Fruit fly (Drosophila melanogaster): ENCODE data around the gene Atg16.
A peak's percentile ranks its signal among the peaks of the same experiment; 100 is the strongest.

The Atg16 gene

dm6 chr3R:29798966-29799680, 35.8 kb downstream of the Atg16 start, which contains the start of the genes Rnb and Drice (continued):
- TF ChIP-seq knrl (GFP tag; IDR thresholded peaks at IDR 0.05; ENCODE audit: partially characterized antibody): peak; percentile 66
- no peak for TF ChIP-seq lov (optimal IDR thresholded peaks at IDR 0.05)
- TF ChIP-seq lov (GFP tag; IDR thresholded peaks at IDR 0.05): no peak
- TF ChIP-seq CG6689 (GFP tag; IDR thresholded peaks at IDR 0.05): no peak
- TF ChIP-seq psq (GFP tag; optimal IDR thresholded peaks at IDR 0.05): no peak
- TF ChIP-seq CG3838 (GFP tag; optimal IDR thresholded peaks at IDR 0.05): no peak
- TF ChIP-seq CG9876 (GFP tag; optimal IDR thresholded peaks at IDR 0.05): no peak
- TF ChIP-seq Gug (GFP tag; IDR thresholded peaks at IDR 0.05): no peak; the same call in 3 of the 4 replicates
- peak; percentile 57 for TF ChIP-seq slbo (GFP tag; IDR thresholded peaks at IDR 0.05)
- no peak for TF ChIP-seq HmgD (GFP tag; optimal IDR thresholded peaks at IDR 0.05)
- TF ChIP-seq inv (GFP tag; IDR thresholded peaks at IDR 0.05; ENCODE audit: partially characterized antibody): peak; percentile 60
- peak; percentile 48 for TF ChIP-seq lilli (GFP tag; optimal IDR thresholded peaks at IDR 0.05)
- TF ChIP-seq CG30431 (GFP tag; optimal IDR thresholded peaks at IDR 0.05): no peak
- no peak for TF ChIP-seq NC2α (GFP tag; optimal IDR thresholded peaks at IDR 0.05)
- TF ChIP-seq bbx (GFP tag; IDR thresholded peaks at IDR 0.05; ENCODE audit: partially characterized antibody): peak; percentile 47; the same call in 1 of the 2 replicates
- TF ChIP-seq Lpt (GFP tag; optimal IDR thresholded peaks at IDR 0.05): no peak
- TF ChIP-seq CG7963 (GFP tag; IDR thresholded peaks at IDR 0.05; ENCODE audit: partially characterized antibody): 0 out of 3 replicates have a peak, but pooled peaks have one; percentile 45
- no peak for TF ChIP-seq Blimp-1 (GFP tag; optimal IDR thresholded peaks at IDR 0.05)
- TF ChIP-seq CG6272 (GFP tag; IDR thresholded peaks at IDR 0.05): 0 out of 2 replicates have a peak, but pooled peaks have one; percentile 13
- TF ChIP-seq CG2712 (tag; optimal IDR thresholded peaks at IDR 0.05): peak; percentile 66
- TF ChIP-seq Six4 (GFP tag; optimal IDR thresholded peaks at IDR 0.05): no peak
- 0 out of 3 replicates have a peak, but pooled peaks have one; percentile 16 for TF ChIP-seq Optix (GFP tag; IDR thresholded peaks at IDR 0.05)
- no peak for TF ChIP-seq Dip3 (GFP tag; optimal IDR thresholded peaks at IDR 0.05)
- TF ChIP-seq CG8281 (tag; optimal IDR thresholded peaks at IDR 0.05): peak; percentile 40
- TF ChIP-seq CG42726 (GFP tag; IDR thresholded peaks at IDR 0.05; ENCODE audit: partially characterized antibody): no peak
- peak; percentile 78 for TF ChIP-seq CG10979 (tag; optimal IDR thresholded peaks at IDR 0.05)
- no peak for TF ChIP-seq B-H1 (GFP tag; IDR thresholded peaks at IDR 0.05)
- TF ChIP-seq hth (optimal IDR thresholded peaks at IDR 0.05): no peak
- TF ChIP-seq Dad (GFP tag; optimal IDR thresholded peaks at IDR 0.05): no peak
- peak; percentile 39 for TF ChIP-seq CG1602 (GFP tag; optimal IDR thresholded peaks at IDR 0.05)
- peak; percentile 72 for TF ChIP-seq Doc3 (GFP tag; IDR thresholded peaks at IDR 0.05; ENCODE audit: partially characterized antibody)
- peak; percentile 18 for TF ChIP-seq bab2 (GFP tag; optimal IDR thresholded peaks at IDR 0.05)
- peak; percentile 53; the same call in 2 of the 3 replicates for TF ChIP-seq dysf (GFP tag; IDR thresholded peaks at IDR 0.05)
- TF ChIP-seq H2.0 (GFP tag; IDR thresholded peaks at IDR 0.05): peak; percentile 38; the same call in 1 of the 2 replicates
- TF ChIP-seq CG4328 (GFP tag; optimal IDR thresholded peaks at IDR 0.05): peak; percentile 52
- TF ChIP-seq tap (tag; optimal IDR thresholded peaks at IDR 0.05): no peak
- no peak for TF ChIP-seq CG11504 (tag; optimal IDR thresholded peaks at IDR 0.05)
- no peak for TF ChIP-seq Sox102F (GFP tag; optimal IDR thresholded peaks at IDR 0.05)
- no peak for TF ChIP-seq B-H2 (GFP tag; optimal IDR thresholded peaks at IDR 0.05)
- TF ChIP-seq CG7839 (tag; optimal IDR thresholded peaks at IDR 0.05): no peak
- TF ChIP-seq CG7786 (GFP tag; optimal IDR thresholded peaks at IDR 0.05): no peak
- TF ChIP-seq Doc2 (GFP tag; IDR thresholded peaks at IDR 0.05): no peak
- TF ChIP-seq CG17802 (tag; optimal IDR thresholded peaks at IDR 0.05): peak; percentile 95
- TF ChIP-seq gfzf (GFP tag; optimal IDR thresholded peaks at IDR 0.05): peak; percentile 83
- TF ChIP-seq nom (GFP tag; optimal IDR thresholded peaks at IDR 0.05): peak; percentile 25
- peak; percentile 63 for TF ChIP-seq CG12391 (tag; optimal IDR thresholded peaks at IDR 0.05)
- TF ChIP-seq CG31365 (tag; optimal IDR thresholded peaks at IDR 0.05): no peak
- TF ChIP-seq CG8924 (tag; optimal IDR thresholded peaks at IDR 0.05): peak; percentile 70
- TF ChIP-seq pan (optimal IDR thresholded peaks at IDR 0.05): no peak
- TF ChIP-seq pan (GFP tag; optimal IDR thresholded peaks at IDR 0.05 in 1 of 2, IDR thresholded peaks at IDR 0.05 in 1 of 2): peak in 1 of 2 experiments; percentile 45

All from whole organism, embryonic.